Fruit fly (Drosophila melanogaster) whole organism, embryonic: ENCODE measurements around the gene CG33927.

ENCODE experiments used
- B-H1 ChIP-seq: fragments of 200-800 bp; sonication (Bioruptor generic); IDR thresholded peaks from 3 replicates; pipeline ENCODE4 v1.3.6; 2022; ENCODE audit warnings: missing biosample characterization, missing genetic modification characterization
- Blimp-1 ChIP-seq: fragments of 200-800 bp; sonication (Bioruptor generic); optimal IDR thresholded peaks from 3 replicates; lab custom pipeline; 2018; ENCODE audit warnings: missing biosample characterization, missing genetic modification characterization, mild to moderate bottlenecking, moderate library complexity, missing genetic modification reagents
- CG10321 ChIP-seq: fragments of 200-800 bp; sonication (Bioruptor generic); IDR thresholded peaks from 2 replicates; pipeline ENCODE4 v1.3.6; 2022; ENCODE audit warnings: missing biosample characterization, missing genetic modification characterization
- CG12391 ChIP-seq: fragments of 200-800 bp; sonication (Bioruptor generic); optimal IDR thresholded peaks from 3 replicates; lab custom pipeline; 2018; ENCODE audit warnings: missing biosample characterization, mild to moderate bottlenecking, missing genetic modification characterization, moderate library complexity
- CG13287 ChIP-seq: fragments of 200-800 bp; sonication (Bioruptor generic); IDR thresholded peaks from 2 replicates; pipeline ENCODE4 v1.3.6; 2022; ENCODE audit warnings: missing biosample characterization, missing genetic modification characterization; ENCODE audit not compliant: partially characterized antibody
- CG13296 ChIP-seq: fragments of 200-800 bp; sonication (Bioruptor generic); optimal IDR thresholded peaks from 3 replicates; lab custom pipeline; 2018; ENCODE audit warnings: missing biosample characterization, mild to moderate bottlenecking, missing genetic modification characterization
- CG14965 ChIP-seq: fragments of 200-800 bp; sonication (Bioruptor generic); optimal IDR thresholded peaks from 2 replicates; lab custom pipeline; 2016; ENCODE audit warnings: missing biosample characterization, missing genetic modification characterization, borderline replicate concordance
- CG15269 ChIP-seq: fragments of 200-800 bp; sonication (Bioruptor generic); optimal IDR thresholded peaks from 2 replicates; lab custom pipeline; 2018; ENCODE audit warnings: missing biosample characterization, mild to moderate bottlenecking, missing genetic modification characterization, moderate library complexity
- CG1529 ChIP-seq: fragments of 200-800 bp; sonication (Bioruptor generic); optimal IDR thresholded peaks from 3 replicates; lab custom pipeline; 2018; ENCODE audit warnings: missing biosample characterization, missing genetic modification characterization
- CG15479 ChIP-seq: fragments of 200-800 bp; sonication (Bioruptor generic); optimal IDR thresholded peaks from 3 replicates; lab custom pipeline; 2019; ENCODE audit warnings: missing biosample characterization, mild to moderate bottlenecking, missing genetic modification characterization, moderate library complexity
- CG15514 ChIP-seq: fragments of 200-800 bp; sonication (Bioruptor generic); optimal IDR thresholded peaks from 3 replicates; lab custom pipeline; 2017; ENCODE audit warnings: missing biosample characterization, missing genetic modification characterization, mild to moderate bottlenecking, moderate library complexity, missing genetic modification reagents
- CG18599 ChIP-seq: fragments of 200-800 bp; sonication (Bioruptor generic); optimal IDR thresholded peaks from 3 replicates; lab custom pipeline; 2017; ENCODE audit warnings: missing biosample characterization, missing genetic modification characterization, mild to moderate bottlenecking, moderate library complexity, missing genetic modification reagents
- CG2120 ChIP-seq: fragments of 200-800 bp; sonication (Bioruptor generic); optimal IDR thresholded peaks from 3 replicates; lab custom pipeline; 2016; ENCODE audit warnings: missing biosample characterization, missing genetic modification characterization
- CG34224 ChIP-seq: fragments of 200-800 bp; sonication (Bioruptor generic); IDR thresholded peaks from 3 replicates; pipeline ENCODE4 v1.3.6; 2022; ENCODE audit warnings: missing biosample characterization, missing genetic modification characterization; ENCODE audit not compliant: partially characterized antibody
- CG34376 ChIP-seq: fragments of 200-800 bp; sonication (Bioruptor generic); optimal IDR thresholded peaks from 2 replicates; lab custom pipeline; 2018; ENCODE audit warnings: missing biosample characterization, mild to moderate bottlenecking, missing genetic modification characterization
- CG34422 ChIP-seq: fragments of 200-800 bp; sonication (Bioruptor generic); IDR thresholded peaks from 3 replicates; pipeline ENCODE4 v1.3.6; 2022; ENCODE audit warnings: missing biosample characterization, missing genetic modification characterization
- CG6654 ChIP-seq: fragments of 200-800 bp; sonication (Bioruptor generic); optimal IDR thresholded peaks from 2 replicates; lab custom pipeline; 2017; ENCODE audit warnings: missing biosample characterization, mild to moderate bottlenecking, missing genetic modification characterization
- CG7786 ChIP-seq: fragments of 200-800 bp; sonication (Bioruptor generic); optimal IDR thresholded peaks from 2 replicates; lab custom pipeline; 2016; ENCODE audit warnings: missing biosample characterization, missing genetic modification characterization
- CG8281 ChIP-seq: fragments of 200-800 bp; sonication (Bioruptor generic); optimal IDR thresholded peaks from 2 replicates; lab custom pipeline; 2018; ENCODE audit warnings: missing biosample characterization, mild to moderate bottlenecking, missing genetic modification characterization, moderate library complexity
- CG8944 ChIP-seq: fragments of 200-800 bp; sonication (Bioruptor generic); optimal IDR thresholded peaks from 3 replicates; lab custom pipeline; 2016; ENCODE audit warnings: missing biosample characterization, missing genetic modification characterization
- CG9437 ChIP-seq: fragments of 200-800 bp; sonication (Bioruptor generic); optimal IDR thresholded peaks from 2 replicates; lab custom pipeline; 2018; ENCODE audit warnings: missing biosample characterization, mild to moderate bottlenecking, missing genetic modification characterization
- CG9797 ChIP-seq: fragments of 200-800 bp; sonication (Bioruptor generic); optimal IDR thresholded peaks from 3 replicates; lab custom pipeline; 2018; ENCODE audit warnings: missing biosample characterization, mild to moderate bottlenecking, missing genetic modification characterization
- CG9817 ChIP-seq: fragments of 200-800 bp; sonication (Bioruptor generic); optimal IDR thresholded peaks from 2 replicates; lab custom pipeline; 2018; ENCODE audit warnings: missing biosample characterization, mild to moderate bottlenecking, missing genetic modification characterization, moderate library complexity
- HLH4C ChIP-seq: fragments of 200-800 bp; sonication (Bioruptor generic); IDR thresholded peaks from 3 replicates; pipeline ENCODE4 v1.3.6; 2022; ENCODE audit warnings: missing biosample characterization, missing genetic modification characterization; ENCODE audit not compliant: partially characterized antibody
- Lim3 ChIP-seq: fragments of 200-800 bp; sonication (Bioruptor generic); IDR thresholded peaks from 2 replicates; pipeline ENCODE4 v1.3.6; 2022; ENCODE audit warnings: missing biosample characterization, missing genetic modification characterization
- Stat92E ChIP-seq, 3 experiments: fragments of >200 bp in 2 of 3; fragments of 200-800 bp in 1 of 3; sonication (Bioruptor generic) in 1 of 3; optimal IDR thresholded peaks; 2 replicates each; lab custom pipeline; 2017 to 2019; ENCODE audit warnings: missing biosample characterization in 3 of 3, missing genetic modification characterization in 3 of 3, mild to moderate bottlenecking in 1 of 3, moderate library complexity in 1 of 3
- Xrp1 ChIP-seq: fragments of 200-800 bp; sonication (Bioruptor generic); IDR thresholded peaks from 2 replicates; pipeline ENCODE4 v1.3.6; 2022; ENCODE audit warnings: missing biosample characterization, missing genetic modification characterization
- ac ChIP-seq: fragments of 200-800 bp; sonication (Bioruptor generic); optimal IDR thresholded peaks from 3 replicates; lab custom pipeline; 2017; ENCODE audit warnings: missing biosample characterization, mild to moderate bottlenecking, missing genetic modification characterization
- aop ChIP-seq: fragments of 200-800 bp; sonication (Bioruptor generic); IDR thresholded peaks from 2 replicates; pipeline ENCODE4 v1.3.6; 2022; ENCODE audit warnings: missing biosample characterization, missing genetic modification characterization
- ap ChIP-seq: fragments of 200-800 bp; sonication (Bioruptor generic); IDR thresholded peaks from 2 replicates; pipeline ENCODE4 v1.3.6; 2022; ENCODE audit warnings: missing biosample characterization, missing genetic modification characterization
- caup ChIP-seq: fragments of 200-800 bp; sonication (Bioruptor generic); optimal IDR thresholded peaks from 3 replicates; lab custom pipeline; 2017; ENCODE audit warnings: missing biosample characterization, mild to moderate bottlenecking, missing genetic modification characterization, moderate library complexity; ENCODE audit not compliant: severe bottlenecking
- dan ChIP-seq: fragments of 200-800 bp; sonication (Bioruptor generic); IDR thresholded peaks from 2 replicates; pipeline ENCODE4 v1.3.6; 2022; ENCODE audit warnings: missing biosample characterization, missing genetic modification characterization
- danr ChIP-seq: fragments of 200-800 bp; sonication (Bioruptor generic); IDR thresholded peaks from 2 replicates; pipeline ENCODE4 v1.3.6; 2022; ENCODE audit warnings: missing biosample characterization, missing genetic modification characterization
- gcm ChIP-seq: fragments of 200-800 bp; sonication (Bioruptor generic); optimal IDR thresholded peaks from 2 replicates; lab custom pipeline; 2019; ENCODE audit warnings: missing biosample characterization, mild to moderate bottlenecking, missing genetic modification characterization, moderate library complexity
- gem ChIP-seq: fragments of 200-800 bp; sonication (Bioruptor generic); optimal IDR thresholded peaks from 2 replicates; lab custom pipeline; 2019; ENCODE audit warnings: missing biosample characterization, mild to moderate bottlenecking, missing genetic modification characterization, moderate library complexity
- gsb ChIP-seq: fragments of 200-800 bp; sonication (Bioruptor generic); IDR thresholded peaks from 2 replicates; pipeline ENCODE4 v1.3.6; 2022; ENCODE audit warnings: missing biosample characterization, missing genetic modification characterization
- kni ChIP-seq: fragments of 200-800 bp; sonication (Bioruptor generic); optimal IDR thresholded peaks from 3 replicates; lab custom pipeline; 2017; ENCODE audit warnings: mild to moderate bottlenecking, missing biosample characterization, missing genetic modification reagents, missing genetic modification characterization
- lab ChIP-seq: fragments of 200-800 bp; sonication (Bioruptor generic); optimal IDR thresholded peaks from 3 replicates; lab custom pipeline; 2017; ENCODE audit warnings: missing biosample characterization, missing genetic modification characterization, mild to moderate bottlenecking, moderate library complexity, missing genetic modification reagents
- lbe ChIP-seq: fragments of 200-800 bp; sonication (Bioruptor generic); optimal IDR thresholded peaks from 2 replicates; lab custom pipeline; 2016; ENCODE audit warnings: missing biosample characterization, mild to moderate bottlenecking, missing genetic modification characterization
- mld ChIP-seq: fragments of 200-800 bp; sonication (Bioruptor generic); IDR thresholded peaks from 3 replicates; pipeline ENCODE4 v1.3.6; 2022; ENCODE audit warnings: missing biosample characterization, missing genetic modification characterization; ENCODE audit not compliant: partially characterized antibody
- nerfin-1 ChIP-seq: fragments of 200-800 bp; sonication (Bioruptor generic); optimal IDR thresholded peaks from 3 replicates; lab custom pipeline; 2019; ENCODE audit warnings: missing biosample characterization, mild to moderate bottlenecking, missing genetic modification characterization, moderate library complexity
- nmo ChIP-seq: fragments of 200-800 bp; sonication (Bioruptor generic); optimal IDR thresholded peaks from 2 replicates; lab custom pipeline; 2018; ENCODE audit warnings: missing biosample characterization, mild to moderate bottlenecking, missing genetic modification characterization, moderate library complexity
- pros ChIP-seq: fragments of 200-800 bp; sonication (Bioruptor generic); optimal IDR thresholded peaks from 3 replicates; lab custom pipeline; 2019; ENCODE audit warnings: missing biosample characterization, mild to moderate bottlenecking, missing genetic modification characterization, moderate library complexity
- run ChIP-seq: fragments of 200-800 bp; sonication (Bioruptor generic); optimal IDR thresholded peaks from 3 replicates; lab custom pipeline; 2018; ENCODE audit warnings: missing biosample characterization, mild to moderate bottlenecking, missing genetic modification characterization
- sima ChIP-seq: fragments of 200-800 bp; sonication (Bioruptor generic); optimal IDR thresholded peaks from 2 replicates; lab custom pipeline; 2016; ENCODE audit warnings: missing biosample characterization, missing genetic modification characterization
- slbo ChIP-seq: fragments of 200-800 bp; sonication (Bioruptor generic); IDR thresholded peaks from 2 replicates; pipeline ENCODE4 v1.3.6; 2022; ENCODE audit warnings: missing biosample characterization, missing genetic modification characterization
- trem ChIP-seq: fragments of 200-800 bp; optimal IDR thresholded peaks from 3 replicates; lab custom pipeline; 2019; ENCODE audit warnings: missing biosample characterization, mild to moderate bottlenecking, missing genetic modification characterization, moderate library complexity
- tup ChIP-seq: fragments of 200-800 bp; sonication (Bioruptor generic); optimal IDR thresholded peaks from 2 replicates; lab custom pipeline; 2016; ENCODE audit warnings: missing biosample characterization, mild to moderate bottlenecking, missing genetic modification characterization, moderate library complexity
- zen2 ChIP-seq: fragments of 200-800 bp; sonication (Bioruptor generic); IDR thresholded peaks from 3 replicates; pipeline ENCODE4 v1.3.6; 2022; ENCODE audit warnings: missing biosample characterization, missing genetic modification characterization; ENCODE audit not compliant: partially characterized antibody

CG33927 gene

dm6 chr3R:4664947-4665346 is 25.5 kb downstream of the CG33927 start (continued):
- TF ChIP-seq ap (no peak), Lim3 (GFP tag; lab: Robert Waterston, UW) (no peak), Stat92E (GFP tag; optimal IDR thresholded peaks at IDR 0.05; lab: Kevin White, UChicago) (no peak), lab (GFP tag; lab: Kevin White, UChicago) (peak; percentile 93), lbe (GFP tag; lab: Kevin White, UChicago) (peak; percentile 97), CG18599 (GFP tag; lab: Kevin White, UChicago) (peak; percentile 92), dan (GFP tag; lab: Robert Waterston, UW) (no peak), CG13287 (no peak), CG2120 (peak; percentile 19), run (tag; lab: Kevin White, UChicago) (peak; percentile 58), B-H1 (GFP tag; lab: Robert Waterston, UW) (peak; percentile 63; the same call in 1 of the 3 replicates), nerfin-1 (tag; lab: Kevin White, UChicago) (peak; percentile 90), ac (GFP tag; lab: Kevin White, UChicago) (peak; percentile 42), trem (peak; percentile 73), Xrp1 (GFP tag; lab: Robert Waterston, UW) (peak; percentile 96), slbo (GFP tag; lab: Robert Waterston, UW) (no peak), danr (peak; percentile 60; the same call in 1 of the 2 replicates), sima (GFP tag; lab: Kevin White, UChicago) (peak; percentile 15), CG6654 (peak; percentile 60), zen2 (GFP tag; lab: Robert Waterston, UW) (no peak), Blimp-1 (GFP tag; lab: Kevin White, UChicago) (peak; percentile 93), gsb (GFP tag; lab: Robert Waterston, UW) (peak; percentile 61), aop (GFP tag; lab: Robert Waterston, UW) (no peak), caup (GFP tag; lab: Kevin White, UChicago) (peak; percentile 80), CG34224 (GFP tag; lab: Robert Waterston, UW) (no peak), CG9817 (peak; percentile 59), CG1529 (GFP tag; lab: Kevin White, UChicago) (peak; percentile 63), CG8944 (GFP tag; lab: Kevin White, UChicago) (no peak), CG15514 (GFP tag; lab: Kevin White, UChicago) (peak; percentile 80), mld (no peak), pros (GFP tag; lab: Kevin White, UChicago) (no peak), kni (GFP tag; lab: Kevin White, UChicago) (peak; percentile 96), CG13296 (peak; percentile 79), CG15269 (tag; lab: Kevin White, UChicago) (no peak), CG34376 (GFP tag; lab: Kevin White, UChicago) (peak; percentile 48), CG8281 (tag; lab: Kevin White, UChicago) (peak; percentile 71), CG9797 (GFP tag; lab: Kevin White, UChicago) (peak; percentile 42), CG7786 (no peak), CG9437 (GFP tag; lab: Kevin White, UChicago) (no peak), CG10321 (GFP tag; lab: Robert Waterston, UW) (no peak), CG12391 (no peak), nmo (no peak), HLH4C (GFP tag; lab: Robert Waterston, UW) (no peak), gem (tag; lab: Kevin White, UChicago) (peak; percentile 85), CG15479 (GFP tag; lab: Kevin White, UChicago) (peak; percentile 14), tup (no peak), CG34422 (GFP tag; lab: Robert Waterston, UW) (peak; percentile 52; the same call in 1 of the 3 replicates), gcm (GFP tag; lab: Kevin White, UChicago) (peak; percentile 84), CG14965 (GFP tag; lab: Kevin White, UChicago) (peak; percentile 83)
